Fruit fly (Drosophila melanogaster) Kc167 (cell line): ENCODE measurements around the gene CG13694.

ENCODE experiments used
- Myc ChIP-seq: fragments of >200 bp; optimal IDR thresholded peaks from 2 replicates; lab custom pipeline; 2017; ENCODE audit warnings: missing external identifiers
- Sin3A ChIP-seq: fragments of >200 bp; optimal IDR thresholded peaks from 2 replicates; lab custom pipeline; 2018; ENCODE audit warnings: missing external identifiers
- h ChIP-seq: fragments of >200 bp; optimal IDR thresholded peaks from 3 replicates; lab custom pipeline; 2018; ENCODE audit warnings: missing external identifiers
- insv ChIP-seq: fragments of >200 bp; optimal IDR thresholded peaks from 3 replicates; lab custom pipeline; 2018; ENCODE audit warnings: missing external identifiers
- psq ChIP-seq: fragments of >200 bp; optimal IDR thresholded peaks from 2 replicates; lab custom pipeline; 2017; ENCODE audit warnings: missing external identifiers
- ttk ChIP-seq: sonication (Bioruptor generic); optimal IDR thresholded peaks from 2 replicates; lab custom pipeline; 2017; ENCODE audit warnings: missing external identifiers

CG13694 gene

dm6 chr2L:71457-71856 lies 44.8 kb downstream of the CG13694 start, which contains the start of gene galectin:
Gene galectin, plus strand, starts transcription at chr2L:71757.
- TF ChIP-seq insv, result no peak
- no peak for TF ChIP-seq ttk
- no peak for TF ChIP-seq Sin3A (lab: Kevin White, UChicago)

dm6 chr2L:69560-69959 lies 46.7 kb downstream of the CG13694 start:
- TF ChIP-seq Myc (lab: Kevin White, UChicago), result no peak
- no peak for TF ChIP-seq insv
- no peak for TF ChIP-seq psq (lab: Kevin White, UChicago)
- TF ChIP-seq ttk, result no peak
- no peak for TF ChIP-seq h (lab: Kevin White, UChicago)
- TF ChIP-seq Sin3A (lab: Kevin White, UChicago), result no peak

dm6 chr2L:67279-67657 lies 49.0 kb downstream of the CG13694 start:
- no peak for TF ChIP-seq ttk
- no peak for TF ChIP-seq Myc (lab: Kevin White, UChicago)
- TF ChIP-seq psq (lab: Kevin White, UChicago), result no peak
- TF ChIP-seq Sin3A (lab: Kevin White, UChicago), result no peak
- no peak for TF ChIP-seq insv

dm6 chr2L:66369-67278 lies 49.7 kb downstream of the CG13694 start, which contains the start of gene dbr:
Gene dbr, plus strand, starts transcription at chr2L:66482.
- TF ChIP-seq Myc (lab: Kevin White, UChicago) (no peak), h (lab: Kevin White, UChicago) (no peak)
